Fruit fly (Drosophila melanogaster) whole organism, embryonic: ENCODE measurements around the gene beta4GalNAcTB.
A peak's percentile ranks its signal among the peaks of the same experiment; 100 is the strongest.

Source experiments
- CG10565 ChIP-seq: fragments of 200-800 bp; sonication (Bioruptor generic); optimal IDR thresholded peaks from 3 replicates; lab custom pipeline; 2016; ENCODE audit warnings: missing biosample characterization, mild to moderate bottlenecking, missing genetic modification characterization
- CG13296 ChIP-seq: fragments of 200-800 bp; sonication (Bioruptor generic); optimal IDR thresholded peaks from 3 replicates; lab custom pipeline; 2018; ENCODE audit warnings: missing biosample characterization, mild to moderate bottlenecking, missing genetic modification characterization
- CG14860 ChIP-seq: fragments of 200-800 bp; sonication (Bioruptor generic); IDR thresholded peaks from 3 replicates; pipeline ENCODE4 v1.3.6; 2022; ENCODE audit warnings: missing biosample characterization, missing genetic modification characterization; ENCODE audit not compliant: partially characterized antibody
- CG15011 ChIP-seq: fragments of 200-800 bp; sonication (Bioruptor generic); optimal IDR thresholded peaks from 3 replicates; lab custom pipeline; 2018; ENCODE audit warnings: missing biosample characterization, mild to moderate bottlenecking, missing genetic modification characterization
- CG17802 ChIP-seq: fragments of 200-800 bp; sonication (Bioruptor generic); optimal IDR thresholded peaks from 2 replicates; lab custom pipeline; 2018; ENCODE audit warnings: missing biosample characterization, mild to moderate bottlenecking, missing genetic modification characterization, moderate library complexity
- CG17912 ChIP-seq: fragments of 200-800 bp; sonication (Bioruptor generic); optimal IDR thresholded peaks from 2 replicates; lab custom pipeline; 2018; ENCODE audit warnings: missing biosample characterization, mild to moderate bottlenecking, missing genetic modification characterization
- CG18764 ChIP-seq: fragments of 200-800 bp; sonication (Bioruptor generic); optimal IDR thresholded peaks from 3 replicates; lab custom pipeline; 2016; ENCODE audit warnings: missing biosample characterization, missing genetic modification characterization
- CG2116 ChIP-seq: fragments of 200-800 bp; sonication (Bioruptor generic); optimal IDR thresholded peaks from 3 replicates; lab custom pipeline; 2018; ENCODE audit warnings: missing biosample characterization, mild to moderate bottlenecking, missing genetic modification characterization
- CG2678 ChIP-seq: fragments of 200-800 bp; sonication (Bioruptor generic); optimal IDR thresholded peaks from 3 replicates; lab custom pipeline; 2019; ENCODE audit warnings: missing biosample characterization, mild to moderate bottlenecking, missing genetic modification characterization, moderate library complexity
- CG4707 ChIP-seq: fragments of 200-800 bp; sonication (Bioruptor generic); optimal IDR thresholded peaks from 2 replicates; lab custom pipeline; 2018; ENCODE audit warnings: missing biosample characterization, mild to moderate bottlenecking, missing genetic modification characterization, moderate library complexity
- CG6791 ChIP-seq: fragments of 200-800 bp; sonication (Bioruptor generic); IDR thresholded peaks from 3 replicates; pipeline ENCODE4 v1.3.6; 2022; ENCODE audit warnings: missing biosample characterization, missing genetic modification characterization; ENCODE audit not compliant: partially characterized antibody
- CG8924 ChIP-seq: fragments of 200-800 bp; optimal IDR thresholded peaks from 3 replicates; lab custom pipeline; 2019; ENCODE audit warnings: missing biosample characterization, mild to moderate bottlenecking, missing genetic modification characterization, moderate library complexity
- CG8944 ChIP-seq: fragments of 200-800 bp; sonication (Bioruptor generic); optimal IDR thresholded peaks from 3 replicates; lab custom pipeline; 2016; ENCODE audit warnings: missing biosample characterization, missing genetic modification characterization
- Dad ChIP-seq: fragments of 200-800 bp; sonication (Bioruptor generic); optimal IDR thresholded peaks from 3 replicates; lab custom pipeline; 2016; ENCODE audit warnings: missing biosample characterization, missing genetic modification characterization
- Dp ChIP-seq: fragments of 200-800 bp; sonication (Bioruptor generic); optimal IDR thresholded peaks from 2 replicates; lab custom pipeline; 2018; ENCODE audit warnings: missing biosample characterization, mild to moderate bottlenecking, missing genetic modification characterization, moderate library complexity
- Dref ChIP-seq: fragments of 200-800 bp; sonication (Bioruptor generic); IDR thresholded peaks from 2 replicates; pipeline ENCODE4 v1.3.6; 2022; ENCODE audit warnings: missing biosample characterization, missing genetic modification characterization
- H2.0 ChIP-seq: fragments of 200-800 bp; sonication (Bioruptor generic); IDR thresholded peaks from 2 replicates; pipeline ENCODE4 v1.3.6; 2022; ENCODE audit warnings: missing biosample characterization, missing genetic modification characterization
- Jarid2 ChIP-seq: fragments of 200-800 bp; sonication (Bioruptor generic); optimal IDR thresholded peaks from 3 replicates; lab custom pipeline; 2017; ENCODE audit warnings: mild to moderate bottlenecking, missing biosample characterization, missing genetic modification reagents, missing genetic modification characterization
- MBD-R2 ChIP-seq: fragments of 200-800 bp; sonication (Bioruptor generic); IDR thresholded peaks from 2 replicates; pipeline ENCODE4 v1.3.6; 2022; ENCODE audit warnings: missing biosample characterization, missing genetic modification characterization
- MESR4 ChIP-seq: fragments of 200-800 bp; sonication (Bioruptor generic); optimal IDR thresholded peaks from 2 replicates; lab custom pipeline; 2018; ENCODE audit warnings: missing biosample characterization, mild to moderate bottlenecking, missing genetic modification characterization, moderate library complexity
- Neu2 ChIP-seq: fragments of 200-800 bp; sonication (Bioruptor generic); optimal IDR thresholded peaks from 3 replicates; lab custom pipeline; 2016; ENCODE audit warnings: missing biosample characterization, missing genetic modification characterization, borderline replicate concordance
- Side ChIP-seq: fragments of 200-800 bp; sonication (Bioruptor generic); optimal IDR thresholded peaks from 2 replicates; lab custom pipeline; 2016; ENCODE audit warnings: missing biosample characterization, missing genetic modification characterization
- Sin3A ChIP-seq: fragments of >200 bp; optimal IDR thresholded peaks from 2 replicates; lab custom pipeline; 2018
- Six4 ChIP-seq: fragments of 200-800 bp; sonication (Bioruptor generic); optimal IDR thresholded peaks from 2 replicates; lab custom pipeline; 2016; ENCODE audit warnings: missing biosample characterization, missing genetic modification characterization
- Sry-δ ChIP-seq: fragments of 200-800 bp; sonication (Bioruptor generic); optimal IDR thresholded peaks from 2 replicates; lab custom pipeline; 2016; ENCODE audit warnings: missing biosample characterization, missing genetic modification characterization
- TFAM ChIP-seq: fragments of 200-800 bp; sonication (Bioruptor generic); optimal IDR thresholded peaks from 2 replicates; lab custom pipeline; 2017; ENCODE audit warnings: missing biosample characterization, missing genetic modification characterization, inconsistent platforms
- Usf ChIP-seq: fragments of 200-800 bp; sonication (Bioruptor generic); optimal IDR thresholded peaks from 2 replicates; lab custom pipeline; 2017; ENCODE audit warnings: missing genotype, missing biosample characterization, missing genetic modification characterization
- YL-1 ChIP-seq: fragments of 200-800 bp; sonication (Bioruptor generic); optimal IDR thresholded peaks from 3 replicates; lab custom pipeline; 2017; ENCODE audit warnings: missing biosample characterization, mild to moderate bottlenecking, missing genetic modification characterization
- amos ChIP-seq: fragments of 200-800 bp; sonication (Bioruptor generic); IDR thresholded peaks from 2 replicates; pipeline ENCODE4 v1.3.6; 2022; ENCODE audit warnings: missing biosample characterization, missing genetic modification characterization; ENCODE audit not compliant: partially characterized antibody
- ato ChIP-seq: fragments of 200-800 bp; sonication (Bioruptor generic); IDR thresholded peaks from 2 replicates; pipeline ENCODE4 v1.3.6; 2022; ENCODE audit warnings: missing biosample characterization, missing genetic modification characterization; ENCODE audit not compliant: partially characterized antibody
- bcd ChIP-seq: fragments of 200-800 bp; sonication (Bioruptor generic); optimal IDR thresholded peaks from 2 replicates; lab custom pipeline; 2017; ENCODE audit warnings: missing biosample characterization, mild to moderate bottlenecking, missing genetic modification characterization
- cg ChIP-seq: fragments of 200-800 bp; sonication (Bioruptor generic); optimal IDR thresholded peaks from 3 replicates; lab custom pipeline; 2019; ENCODE audit warnings: missing biosample characterization, mild to moderate bottlenecking, missing genetic modification characterization, moderate library complexity
- chinmo ChIP-seq: fragments of 200-800 bp; sonication (Bioruptor generic); IDR thresholded peaks from 4 replicates; pipeline ENCODE4 v1.3.6; 2022; ENCODE audit warnings: missing biosample characterization, missing genetic modification characterization; ENCODE audit not compliant: partially characterized antibody
- danr ChIP-seq: fragments of 200-800 bp; sonication (Bioruptor generic); IDR thresholded peaks from 2 replicates; pipeline ENCODE4 v1.3.6; 2022; ENCODE audit warnings: missing biosample characterization, missing genetic modification characterization
- dm ChIP-seq: fragments of 200-800 bp; sonication (Bioruptor generic); optimal IDR thresholded peaks from 3 replicates; lab custom pipeline; 2016; ENCODE audit warnings: missing biosample characterization, missing genetic modification characterization
- exex ChIP-seq: fragments of 200-800 bp; sonication (Bioruptor generic); optimal IDR thresholded peaks from 4 replicates; lab custom pipeline; 2018; ENCODE audit warnings: missing biosample characterization, mild to moderate bottlenecking, missing genetic modification characterization, moderate library complexity
- grn ChIP-seq: fragments of 200-800 bp; sonication (Bioruptor generic); optimal IDR thresholded peaks from 3 replicates; lab custom pipeline; 2017; ENCODE audit warnings: missing biosample characterization, missing genetic modification characterization
- hb ChIP-seq: fragments of 200-800 bp; sonication (Bioruptor generic); IDR thresholded peaks from 3 replicates; pipeline ENCODE4 v1.3.6; 2022; ENCODE audit warnings: missing biosample characterization, missing genetic modification characterization; ENCODE audit not compliant: partially characterized antibody
- knrl ChIP-seq: fragments of 200-800 bp; sonication (Bioruptor generic); IDR thresholded peaks from 3 replicates; pipeline ENCODE4 v1.3.6; 2022; ENCODE audit warnings: missing biosample characterization, missing genetic modification characterization; ENCODE audit not compliant: partially characterized antibody
- mirr ChIP-seq: fragments of 200-800 bp; sonication (Bioruptor generic); optimal IDR thresholded peaks from 3 replicates; lab custom pipeline; 2018; ENCODE audit warnings: missing biosample characterization, mild to moderate bottlenecking, missing genetic modification characterization
- mld ChIP-seq: fragments of 200-800 bp; sonication (Bioruptor generic); IDR thresholded peaks from 3 replicates; pipeline ENCODE4 v1.3.6; 2022; ENCODE audit warnings: missing biosample characterization, missing genetic modification characterization; ENCODE audit not compliant: partially characterized antibody
- nerfin-1 ChIP-seq: fragments of 200-800 bp; sonication (Bioruptor generic); optimal IDR thresholded peaks from 3 replicates; lab custom pipeline; 2019; ENCODE audit warnings: missing biosample characterization, mild to moderate bottlenecking, missing genetic modification characterization, moderate library complexity
- nom ChIP-seq: fragments of 200-800 bp; sonication (Bioruptor generic); optimal IDR thresholded peaks from 2 replicates; lab custom pipeline; 2017; ENCODE audit warnings: missing biosample characterization, missing genetic modification characterization, mild to moderate bottlenecking, moderate library complexity, missing genetic modification reagents
- pzg ChIP-seq: fragments of 200-800 bp; sonication (Bioruptor generic); optimal IDR thresholded peaks from 3 replicates; lab custom pipeline; 2018; ENCODE audit warnings: missing biosample characterization, mild to moderate bottlenecking, missing genetic modification characterization, moderate library complexity
- schlank ChIP-seq: fragments of 200-800 bp; sonication (Bioruptor generic); optimal IDR thresholded peaks from 2 replicates; lab custom pipeline; 2018; ENCODE audit warnings: missing biosample characterization, mild to moderate bottlenecking, missing genetic modification characterization
- sens ChIP-seq: fragments of 200-800 bp; sonication (Bioruptor generic); peaks from one replicate; lab custom pipeline; 2016; ENCODE audit warnings: missing biosample characterization, missing genetic modification characterization
- stwl ChIP-seq: fragments of 200-800 bp; sonication (Bioruptor generic); optimal IDR thresholded peaks from 3 replicates; lab custom pipeline; 2018; ENCODE audit warnings: missing biosample characterization, mild to moderate bottlenecking, missing genetic modification characterization, moderate library complexity
- vnd ChIP-seq: fragments of 200-800 bp; sonication (Bioruptor generic); IDR thresholded peaks from 3 replicates; pipeline ENCODE4 v1.3.6; 2022; ENCODE audit warnings: missing biosample characterization, missing genetic modification characterization; ENCODE audit not compliant: partially characterized antibody
- zen2 ChIP-seq: fragments of 200-800 bp; sonication (Bioruptor generic); IDR thresholded peaks from 3 replicates; pipeline ENCODE4 v1.3.6; 2022; ENCODE audit warnings: missing biosample characterization, missing genetic modification characterization; ENCODE audit not compliant: partially characterized antibody

The beta4GalNAcTB gene

DNA sequence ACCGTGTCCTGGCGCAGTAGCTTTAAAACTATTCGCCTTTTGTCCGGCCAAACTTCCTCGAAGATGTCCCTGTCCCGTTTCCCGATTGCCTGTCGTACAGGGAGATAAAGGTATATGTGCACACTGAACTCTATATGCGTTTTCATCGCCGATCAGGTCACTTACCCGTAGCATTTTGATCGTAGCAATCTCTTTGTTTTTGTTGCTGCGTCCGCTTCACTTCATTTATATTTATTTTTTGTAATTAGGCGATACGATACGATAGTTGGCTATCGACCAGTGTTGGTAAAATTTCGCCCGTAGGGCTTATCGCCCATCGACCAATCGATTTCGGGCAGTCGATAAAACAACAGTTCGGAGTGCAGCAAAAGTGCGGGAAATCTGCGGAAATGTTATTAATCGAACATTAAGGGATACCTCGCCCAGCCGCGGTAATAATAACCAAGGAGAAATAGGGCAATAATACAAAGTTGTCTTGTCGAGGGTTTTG is 29.0 kb upstream of the beta4GalNAcTB start, which contains the start of the genes Cul5 and Bicra (continued):
- peak; percentile 80 for TF ChIP-seq Sry-δ
- TF ChIP-seq nom (GFP tag; lab: Kevin White, UChicago), result peak; percentile 43
- TF ChIP-seq YL-1, result peak; percentile 91
- peak; percentile 84; the same call in 2 of the 3 replicates for TF ChIP-seq zen2 (GFP tag; lab: Robert Waterston, UW)
- peak; percentile 86 for TF ChIP-seq pzg (GFP tag; lab: Kevin White, UChicago)
- peak; percentile 63 for TF ChIP-seq Dp
- peak; percentile 92 for TF ChIP-seq hb (GFP tag; lab: Robert Waterston, UW)
- peak; percentile 94 for TF ChIP-seq MESR4
- TF ChIP-seq mirr (GFP tag; lab: Kevin White, UChicago), result peak; percentile 4
- TF ChIP-seq CG8944, result no peak
- no peak for TF ChIP-seq Neu2
- TF ChIP-seq Jarid2 (GFP tag; lab: Kevin White, UChicago), result no peak
- TF ChIP-seq CG14860, result peak; percentile 91
- no peak for TF ChIP-seq CG13296 (GFP tag; lab: Kevin White, UChicago)
- TF ChIP-seq danr (GFP tag; lab: Robert Waterston, UW), result no peak
- peak; percentile 96 for TF ChIP-seq Dref (GFP tag; lab: Robert Waterston, UW)
- no peak for TF ChIP-seq CG10565 (GFP tag; lab: Kevin White, UChicago)
- TF ChIP-seq Dad (GFP tag; lab: Kevin White, UChicago), result no peak
- peak; percentile 84; the same call in 2 of the 3 replicates for TF ChIP-seq knrl (GFP tag; lab: Robert Waterston, UW)
- peak; percentile 84 for TF ChIP-seq Sin3A
- no peak for TF ChIP-seq Side
- TF ChIP-seq mld (GFP tag; lab: Robert Waterston, UW), result peak; percentile 88; the same call in 2 of the 3 replicates
- TF ChIP-seq amos (GFP tag; lab: Robert Waterston, UW), result peak; percentile 95
- TF ChIP-seq cg (GFP tag; lab: Kevin White, UChicago), result no peak
- TF ChIP-seq vnd, result peak; percentile 86; the same call in 1 of the 3 replicates
- no peak for TF ChIP-seq Six4 (GFP tag; lab: Kevin White, UChicago)
- TF ChIP-seq H2.0 (GFP tag; lab: Robert Waterston, UW), result no peak
- TF ChIP-seq schlank, result no peak
- TF ChIP-seq Usf, result no peak
- TF ChIP-seq nerfin-1, result no peak
- peak; percentile 37 for TF ChIP-seq exex (tag; lab: Kevin White, UChicago)
- no peak for TF ChIP-seq CG15011 (GFP tag; lab: Kevin White, UChicago)
- peak; percentile 61 for TF ChIP-seq MBD-R2
- TF ChIP-seq bcd (GFP tag; lab: Kevin White, UChicago), result no peak
- TF ChIP-seq dm (GFP tag; lab: Kevin White, UChicago), result no peak
- TF ChIP-seq CG18764 (GFP tag; lab: Kevin White, UChicago), result no peak
- peak; percentile 41 for TF ChIP-seq CG17912 (GFP tag; lab: Kevin White, UChicago)
- peak; percentile 4 for TF ChIP-seq sens (GFP tag; lab: Kevin White, UChicago)
- no peak for TF ChIP-seq CG2678 (tag; lab: Kevin White, UChicago)
- TF ChIP-seq CG2116 (GFP tag; lab: Kevin White, UChicago), result peak; percentile 63
- peak; percentile 72 for TF ChIP-seq stwl (tag; lab: Kevin White, UChicago)
- TF ChIP-seq ato, result peak; percentile 96
- no peak for TF ChIP-seq chinmo
- no peak for TF ChIP-seq CG8924 (tag; lab: Kevin White, UChicago)
- TF ChIP-seq CG6791, result peak; percentile 92
- TF ChIP-seq CG4707 (GFP tag; lab: Kevin White, UChicago), result no peak
- no peak for TF ChIP-seq TFAM (GFP tag; lab: Kevin White, UChicago)
- TF ChIP-seq CG17802 (tag; lab: Kevin White, UChicago), result no peak
- TF ChIP-seq grn (GFP tag; lab: Kevin White, UChicago), result peak; percentile 13
